Fruit fly (Drosophila melanogaster) whole organism, prepupa: ENCODE results near the gene IP3K2.
A peak's percentile ranks its signal among the peaks of the same experiment; 100 is the strongest.

ENCODE experiments used
- Blimp-1 ChIP-seq: fragments of 200-800 bp; sonication (Bioruptor generic); optimal IDR thresholded peaks from 3 replicates; lab custom pipeline; 2017; ENCODE audit warnings: missing biosample characterization, missing genetic modification characterization, mild to moderate bottlenecking, moderate library complexity, missing genetic modification reagents
- CG10631 ChIP-seq: fragments of 200-800 bp; sonication (Bioruptor generic); optimal IDR thresholded peaks from 2 replicates; lab custom pipeline; 2016; ENCODE audit warnings: missing biosample characterization, missing genetic modification characterization
- CG11762 ChIP-seq: fragments of 200-800 bp; sonication (Bioruptor generic); optimal IDR thresholded peaks from 3 replicates; lab custom pipeline; 2016; ENCODE audit warnings: missing biosample characterization, missing genetic modification characterization; ENCODE audit not compliant: insufficient read depth
- CG11902 ChIP-seq: fragments of 200-800 bp; sonication (Bioruptor generic); optimal IDR thresholded peaks from 3 replicates; lab custom pipeline; 2016; ENCODE audit warnings: missing biosample characterization, missing genetic modification characterization
- CG15336 ChIP-seq: fragments of 200-800 bp; sonication (Bioruptor generic); IDR thresholded peaks from 2 replicates; pipeline ENCODE4 v1.3.6; 2022; ENCODE audit warnings: missing biosample characterization, missing genetic modification characterization
- CG1621 ChIP-seq: fragments of 200-800 bp; sonication (Bioruptor generic); optimal IDR thresholded peaks from 3 replicates; lab custom pipeline; 2018; ENCODE audit warnings: missing biosample characterization, mild to moderate bottlenecking, missing genetic modification characterization
- CG16779 ChIP-seq: fragments of 200-800 bp; sonication (Bioruptor generic); optimal IDR thresholded peaks from 3 replicates; lab custom pipeline; 2017; ENCODE audit warnings: missing biosample characterization, mild to moderate bottlenecking, missing genetic modification characterization
- CG3032 ChIP-seq: fragments of 200-800 bp; optimal IDR thresholded peaks from 2 replicates; lab custom pipeline; 2019; ENCODE audit warnings: missing biosample characterization, mild to moderate bottlenecking, missing genetic modification characterization, moderate library complexity
- CG31627 ChIP-seq: fragments of 200-800 bp; sonication (Bioruptor generic); optimal IDR thresholded peaks from 3 replicates; lab custom pipeline; 2016; ENCODE audit warnings: missing biosample characterization, missing genetic modification characterization
- CG3919 ChIP-seq: fragments of 200-800 bp; sonication (Bioruptor generic); optimal IDR thresholded peaks from 3 replicates; lab custom pipeline; 2016; ENCODE audit warnings: missing biosample characterization, missing genetic modification characterization
- CG4318 ChIP-seq: fragments of 200-800 bp; sonication (Bioruptor generic); optimal IDR thresholded peaks from 3 replicates; lab custom pipeline; 2017; ENCODE audit warnings: missing biosample characterization, mild to moderate bottlenecking, missing genetic modification characterization
- CG6163 ChIP-seq: fragments of 200-800 bp; sonication (Bioruptor generic); IDR thresholded peaks from 3 replicates; pipeline ENCODE4 v1.3.6; 2022; ENCODE audit warnings: missing biosample characterization, missing genetic modification characterization
- CG6276 ChIP-seq: fragments of 200-800 bp; sonication (Bioruptor generic); optimal IDR thresholded peaks from 2 replicates; lab custom pipeline; 2017; ENCODE audit warnings: missing biosample characterization, mild to moderate bottlenecking, missing genetic modification characterization
- CG6808 ChIP-seq: fragments of 200-800 bp; sonication (Bioruptor generic); optimal IDR thresholded peaks from 3 replicates; lab custom pipeline; 2017; ENCODE audit warnings: missing biosample characterization, missing genetic modification characterization, mild to moderate bottlenecking, moderate library complexity, missing genetic modification reagents
- CG6854 ChIP-seq: fragments of 200-800 bp; sonication (Bioruptor generic); optimal IDR thresholded peaks from 2 replicates; lab custom pipeline; 2017; ENCODE audit warnings: missing biosample characterization, mild to moderate bottlenecking, missing genetic modification characterization
- CG8119 ChIP-seq: fragments of 200-800 bp; sonication (Bioruptor generic); IDR thresholded peaks from 3 replicates; pipeline ENCODE4 v1.3.6; 2022; ENCODE audit warnings: missing biosample characterization, missing genetic modification characterization
- CG8319 ChIP-seq: fragments of 200-800 bp; sonication (Bioruptor generic); optimal IDR thresholded peaks from 3 replicates; lab custom pipeline; 2016; ENCODE audit warnings: missing biosample characterization, missing genetic modification characterization
- CG8632 ChIP-seq: fragments of 200-800 bp; sonication (Bioruptor generic); optimal IDR thresholded peaks from 3 replicates; lab custom pipeline; 2016; ENCODE audit warnings: missing biosample characterization, missing genetic modification characterization
- CG9139 ChIP-seq: fragments of 200-800 bp; sonication (Bioruptor generic); optimal IDR thresholded peaks from 3 replicates; lab custom pipeline; 2017; ENCODE audit warnings: missing biosample characterization, mild to moderate bottlenecking, missing genetic modification characterization
- Eip75B ChIP-seq: fragments of 200-800 bp; sonication (Bioruptor generic); optimal IDR thresholded peaks from 3 replicates; lab custom pipeline; 2016; ENCODE audit warnings: missing biosample characterization, missing genetic modification characterization
- Eip78C ChIP-seq: fragments of 200-800 bp; sonication (Bioruptor generic); peaks from one replicate; lab custom pipeline; 2016; ENCODE audit warnings: missing biosample characterization, missing genetic modification characterization
- Eip93F ChIP-seq: fragments of 200-800 bp; sonication (Bioruptor generic); optimal IDR thresholded peaks from 2 replicates; lab custom pipeline; 2016; ENCODE audit warnings: missing biosample characterization, mild to moderate bottlenecking, missing genetic modification characterization
- Ets96B ChIP-seq: fragments of 200-800 bp; optimal IDR thresholded peaks from 2 replicates; lab custom pipeline; 2019; ENCODE audit warnings: missing biosample characterization, mild to moderate bottlenecking, missing genetic modification characterization, moderate library complexity
- Hr38 ChIP-seq: sonication (Bioruptor generic); optimal IDR thresholded peaks from 2 replicates; lab custom pipeline; 2016; ENCODE audit warnings: missing biosample characterization, missing genetic modification characterization
- Hr39 ChIP-seq: fragments of 200-800 bp; sonication (Bioruptor generic); optimal IDR thresholded peaks from 2 replicates; lab custom pipeline; 2016; ENCODE audit warnings: missing biosample characterization, missing genetic modification characterization
- Lpt ChIP-seq: fragments of 200-800 bp; sonication (Bioruptor generic); optimal IDR thresholded peaks from 3 replicates; lab custom pipeline; 2016; ENCODE audit warnings: missing biosample characterization, missing genetic modification characterization
- Met ChIP-seq: fragments of 200-800 bp; sonication (Bioruptor generic); optimal IDR thresholded peaks from 3 replicates; lab custom pipeline; 2016; ENCODE audit warnings: missing biosample characterization, missing genetic modification characterization
- OdsH ChIP-seq: fragments of 200-800 bp; sonication (Bioruptor generic); optimal IDR thresholded peaks from 3 replicates; lab custom pipeline; 2016; ENCODE audit warnings: missing biosample characterization, missing genetic modification characterization
- Smox ChIP-seq: fragments of 200-800 bp; sonication (Bioruptor generic); optimal IDR thresholded peaks from 3 replicates; lab custom pipeline; 2016; ENCODE audit warnings: missing biosample characterization, missing genetic modification characterization
- Sox14 ChIP-seq: fragments of 200-800 bp; sonication (Bioruptor generic); optimal IDR thresholded peaks from 3 replicates; lab custom pipeline; 2016; ENCODE audit warnings: missing biosample characterization, missing genetic modification characterization
- achi ChIP-seq: fragments of 200-800 bp; sonication (Bioruptor generic); optimal IDR thresholded peaks from 3 replicates; lab custom pipeline; 2016; ENCODE audit warnings: missing biosample characterization, missing genetic modification characterization
- acj6 ChIP-seq: fragments of 200-800 bp; sonication (Bioruptor generic); optimal IDR thresholded peaks from 3 replicates; lab custom pipeline; 2016; ENCODE audit warnings: missing biosample characterization, missing genetic modification characterization
- cyc ChIP-seq: fragments of 200-800 bp; sonication (Bioruptor generic); optimal IDR thresholded peaks from 3 replicates; lab custom pipeline; 2016; ENCODE audit warnings: missing biosample characterization, missing genetic modification characterization
- dsx ChIP-seq: fragments of 200-800 bp; optimal IDR thresholded peaks from 3 replicates; lab custom pipeline; 2019; ENCODE audit warnings: missing biosample characterization, mild to moderate bottlenecking, missing genetic modification characterization, moderate library complexity; ENCODE audit not compliant: poor library complexity, severe bottlenecking
- eg ChIP-seq: fragments of 200-800 bp; sonication (Bioruptor generic); IDR thresholded peaks from 3 replicates; pipeline ENCODE4 v1.3.6; 2022; ENCODE audit warnings: missing biosample characterization, missing genetic modification characterization
- fd59A ChIP-seq: fragments of 200-800 bp; sonication (Bioruptor generic); optimal IDR thresholded peaks from 2 replicates; lab custom pipeline; 2017; ENCODE audit warnings: missing biosample characterization, mild to moderate bottlenecking, missing genetic modification characterization, missing genetic modification reagents
- lz ChIP-seq: fragments of 200-800 bp; sonication (Bioruptor generic); optimal IDR thresholded peaks from 3 replicates; lab custom pipeline; 2016; ENCODE audit warnings: missing biosample characterization, missing genetic modification characterization
- pdm3 ChIP-seq: fragments of 200-800 bp; sonication (Bioruptor generic); optimal IDR thresholded peaks from 3 replicates; lab custom pipeline; 2016; ENCODE audit warnings: missing biosample characterization, missing genetic modification characterization
- salr ChIP-seq, 2 experiments: fragments of 200-800 bp; sonication (Bioruptor generic); optimal IDR thresholded peaks; 3 replicates each; lab custom pipeline; 2016 to 2018; ENCODE audit warnings: missing biosample characterization in 2 of 2, missing genetic modification characterization in 2 of 2, mild to moderate bottlenecking in 1 of 2
- spab ChIP-seq: fragments of 200-800 bp; sonication (Bioruptor generic); optimal IDR thresholded peaks from 2 replicates; lab custom pipeline; 2017; ENCODE audit warnings: missing biosample characterization, mild to moderate bottlenecking, missing genetic modification characterization, missing genetic modification reagents
- ss ChIP-seq, 2 experiments: fragments of 200-800 bp; sonication (Bioruptor generic); optimal IDR thresholded peaks; 2 replicates in 1 of 2; 3 replicates in 1 of 2; lab custom pipeline; 2017 to 2018; ENCODE audit warnings: mild to moderate bottlenecking in 2 of 2, missing biosample characterization in 2 of 2, missing genetic modification characterization in 2 of 2, moderate library complexity in 1 of 2
- svp ChIP-seq: fragments of 200-800 bp; sonication (Bioruptor generic); peaks from one replicate; lab custom pipeline; 2016; ENCODE audit warnings: missing biosample characterization, missing genetic modification characterization
- vri ChIP-seq: fragments of 200-800 bp; sonication (Bioruptor generic); optimal IDR thresholded peaks from 3 replicates; lab custom pipeline; 2016; ENCODE audit warnings: missing biosample characterization, mild to moderate bottlenecking, missing genetic modification characterization

The IP3K2 gene

dm6 chrX:13303656-13304647 lies 519 bp downstream of the IP3K2 start (continued):
- TF ChIP-seq CG10631 (GFP tag; lab: Kevin White, UChicago) = no peak
- TF ChIP-seq CG6854 (GFP tag; lab: Kevin White, UChicago) = peak; percentile 1
- TF ChIP-seq, all 60 proteins: peak for 17

- TF ChIP-seq pdm3 (GFP tag; lab: Kevin White, UChicago) (no peak), CG6808 (GFP tag; lab: Kevin White, UChicago) (peak; percentile 14), Sox14 (GFP tag; lab: Kevin White, UChicago) (no peak), ss (GFP tag; optimal IDR thresholded peaks at IDR 0.05; lab: Kevin White, UChicago) (peak in 1 of 2 experiments; percentile 1), eg (GFP tag; lab: Robert Waterston, UW) (0 out of 3 replicates have a peak, but pooled peaks have one; percentile 12), vri (GFP tag; lab: Kevin White, UChicago) (peak; percentile 37), CG1621 (tag; lab: Kevin White, UChicago) (no peak), CG6276 (GFP tag; lab: Kevin White, UChicago) (peak; percentile 29), svp (GFP tag; lab: Kevin White, UChicago) (peak; percentile 86), Eip78C (peak; percentile 54)
These were observed 1.9 kb downstream of the IP3K2 start for dm6 chrX:13305323-13305722.

DNA sequence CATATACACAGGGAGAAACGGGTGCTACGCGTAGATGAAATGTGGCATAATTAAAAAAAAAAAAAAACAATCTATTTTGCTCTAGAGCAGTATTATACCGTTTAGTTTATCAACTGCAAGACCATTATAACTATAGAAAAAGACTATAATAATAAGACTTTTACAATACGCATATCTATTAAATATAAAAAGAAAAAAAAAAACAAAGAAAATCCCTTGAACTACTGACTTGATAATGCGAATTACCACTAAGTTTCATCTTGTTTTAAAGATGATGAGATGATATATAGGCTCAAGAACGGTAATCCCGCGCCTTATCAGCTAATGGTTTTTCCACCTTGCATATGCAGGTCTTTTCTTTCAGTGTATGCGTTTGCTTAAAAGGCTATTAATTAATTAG lies 3.8 kb downstream of the IP3K2 start:
- TF ChIP-seq Eip75B (GFP tag; lab: Kevin White, UChicago) (peak; percentile 38), Sox14 (GFP tag; lab: Kevin White, UChicago) (peak; percentile 34), salr (GFP tag; optimal IDR thresholded peaks at IDR 0.05; lab: Kevin White, UChicago) (peak in 1 of 2 experiments; percentile 2), CG16779 (tag; lab: Kevin White, UChicago) (no peak), Met (GFP tag; lab: Kevin White, UChicago) (peak; percentile 56), CG6276 (GFP tag; lab: Kevin White, UChicago) (no peak), CG10631 (GFP tag; lab: Kevin White, UChicago) (peak; percentile 47), CG6854 (GFP tag; lab: Kevin White, UChicago) (no peak), fd59A (GFP tag; lab: Kevin White, UChicago) (no peak), CG1621 (tag; lab: Kevin White, UChicago) (no peak), eg (GFP tag; lab: Robert Waterston, UW) (no peak), CG11902 (GFP tag; lab: Kevin White, UChicago) (no peak), CG8632 (GFP tag; lab: Kevin White, UChicago) (peak; percentile 58), CG15336 (GFP tag; lab: Robert Waterston, UW) (peak; percentile 29; the same call in 1 of the 2 replicates), CG4318 (GFP tag; lab: Kevin White, UChicago) (peak; percentile 8), CG31627 (GFP tag; lab: Kevin White, UChicago) (peak; percentile 35), OdsH (GFP tag; lab: Kevin White, UChicago) (peak; percentile 49), CG8319 (GFP tag; lab: Kevin White, UChicago) (peak; percentile 1), CG3919 (GFP tag; lab: Kevin White, UChicago) (peak; percentile 35), ss (GFP tag; optimal IDR thresholded peaks at IDR 0.05; lab: Kevin White, UChicago) (peak in 1 of 2 experiments; percentile 16), CG6163 (GFP tag; lab: Robert Waterston, UW) (peak; percentile 33; the same call in 1 of the 3 replicates), Eip93F (GFP tag; lab: Kevin White, UChicago) (peak; percentile 30), dsx (no peak), CG8119 (GFP tag; lab: Robert Waterston, UW) (peak; percentile 40; the same call in 1 of the 3 replicates), pdm3 (GFP tag; lab: Kevin White, UChicago) (peak; percentile 37), CG6808 (GFP tag; lab: Kevin White, UChicago) (peak; percentile 1), spab (no peak), CG11762 (GFP tag; lab: Kevin White, UChicago) (peak; percentile 9), cyc (GFP tag; lab: Kevin White, UChicago) (peak; percentile 8), achi (GFP tag; lab: Kevin White, UChicago) (peak; percentile 44), CG9139 (GFP tag; lab: Kevin White, UChicago) (no peak), lz (GFP tag; lab: Kevin White, UChicago) (peak; percentile 44), CG3032 (peak; percentile 12), Smox (peak; percentile 61), Lpt (GFP tag; lab: Kevin White, UChicago) (no peak), Hr39 (GFP tag; lab: Kevin White, UChicago) (peak; percentile 37), Ets96B (no peak), Hr38 (no peak), Blimp-1 (GFP tag; lab: Kevin White, UChicago) (no peak), acj6 (peak; percentile 36)
